Fruit fly (Drosophila melanogaster) whole organism, embryonic: ENCODE data around the gene Ubi-p63E.

ENCODE experiments used
- B-H2 ChIP-seq: fragments of 200-800 bp; sonication (Bioruptor generic); optimal IDR thresholded peaks from 2 replicates; lab custom pipeline; 2018; ENCODE audit warnings: missing biosample characterization, mild to moderate bottlenecking, missing genetic modification characterization
- BtbVII ChIP-seq: fragments of 200-800 bp; sonication (Bioruptor generic); optimal IDR thresholded peaks from 3 replicates; lab custom pipeline; 2017; ENCODE audit warnings: missing biosample characterization, mild to moderate bottlenecking, missing genetic modification characterization
- CG10462 ChIP-seq: fragments of 200-800 bp; sonication (Bioruptor generic); optimal IDR thresholded peaks from 2 replicates; lab custom pipeline; 2016; ENCODE audit warnings: missing biosample characterization, missing genetic modification characterization
- CG10543 ChIP-seq: fragments of 200-800 bp; sonication (Bioruptor generic); optimal IDR thresholded peaks from 3 replicates; lab custom pipeline; 2017; ENCODE audit warnings: missing biosample characterization, mild to moderate bottlenecking, missing genetic modification characterization, moderate library complexity
- CG11456 ChIP-seq: fragments of 200-800 bp; sonication (Bioruptor generic); IDR thresholded peaks from 3 replicates; pipeline ENCODE4 v1.3.6; 2022; ENCODE audit warnings: missing biosample characterization, missing genetic modification characterization
- CG12155 ChIP-seq: fragments of 200-800 bp; sonication (Bioruptor generic); optimal IDR thresholded peaks from 3 replicates; lab custom pipeline; 2016; ENCODE audit warnings: missing biosample characterization, missing genetic modification characterization
- CG12769 ChIP-seq: fragments of 200-800 bp; sonication (Bioruptor generic); optimal IDR thresholded peaks from 2 replicates; lab custom pipeline; 2019; ENCODE audit warnings: missing biosample characterization, mild to moderate bottlenecking, missing genetic modification characterization, moderate library complexity
- CG13287 ChIP-seq: fragments of 200-800 bp; sonication (Bioruptor generic); IDR thresholded peaks from 2 replicates; pipeline ENCODE4 v1.3.6; 2022; ENCODE audit warnings: missing biosample characterization, missing genetic modification characterization; ENCODE audit not compliant: partially characterized antibody
- CG13624 ChIP-seq: fragments of 200-800 bp; sonication (Bioruptor generic); optimal IDR thresholded peaks from 2 replicates; lab custom pipeline; 2016; ENCODE audit warnings: missing biosample characterization, missing genetic modification characterization
- CG1603 ChIP-seq: fragments of 200-800 bp; sonication (Bioruptor generic); optimal IDR thresholded peaks from 2 replicates; lab custom pipeline; 2019; ENCODE audit warnings: missing biosample characterization, mild to moderate bottlenecking, missing genetic modification characterization, moderate library complexity
- CG17612 ChIP-seq: fragments of 200-800 bp; sonication (Bioruptor generic); IDR thresholded peaks from 2 replicates; pipeline ENCODE4 v1.3.6; 2022; ENCODE audit warnings: missing biosample characterization, missing genetic modification characterization
- CG17912 ChIP-seq: fragments of 200-800 bp; sonication (Bioruptor generic); optimal IDR thresholded peaks from 2 replicates; lab custom pipeline; 2018; ENCODE audit warnings: missing biosample characterization, mild to moderate bottlenecking, missing genetic modification characterization
- CG2120 ChIP-seq: fragments of 200-800 bp; sonication (Bioruptor generic); optimal IDR thresholded peaks from 3 replicates; lab custom pipeline; 2016; ENCODE audit warnings: missing biosample characterization, missing genetic modification characterization
- CG31441 ChIP-seq: fragments of 200-800 bp; sonication (Bioruptor generic); IDR thresholded peaks from 2 replicates; pipeline ENCODE4 v1.3.6; 2022; ENCODE audit warnings: missing biosample characterization, missing genetic modification characterization
- CG32767 ChIP-seq: fragments of 200-800 bp; sonication (Bioruptor generic); IDR thresholded peaks from 2 replicates; pipeline ENCODE4 v1.3.6; 2022; ENCODE audit warnings: missing biosample characterization, missing genetic modification characterization
- CG43689 ChIP-seq: fragments of 200-800 bp; sonication (Bioruptor generic); IDR thresholded peaks from 2 replicates; pipeline ENCODE4 v1.3.6; 2022; ENCODE audit warnings: missing biosample characterization, missing genetic modification characterization
- CG4424 ChIP-seq: fragments of 200-800 bp; sonication (Bioruptor generic); optimal IDR thresholded peaks from 3 replicates; lab custom pipeline; 2016; ENCODE audit warnings: missing biosample characterization, missing genetic modification characterization
- CG6272 ChIP-seq: fragments of 200-800 bp; sonication (Bioruptor generic); IDR thresholded peaks from 2 replicates; pipeline ENCODE4 v1.3.6; 2022; ENCODE audit warnings: missing biosample characterization, missing genetic modification characterization
- CG6854 ChIP-seq: fragments of 200-800 bp; sonication (Bioruptor generic); optimal IDR thresholded peaks from 3 replicates; lab custom pipeline; 2017; ENCODE audit warnings: missing biosample characterization, mild to moderate bottlenecking, missing genetic modification characterization
- CTCF ChIP-seq: fragments of 200-800 bp; sonication (Bioruptor generic); optimal IDR thresholded peaks from 2 replicates; lab custom pipeline; 2017; ENCODE audit warnings: missing biosample characterization, mild to moderate bottlenecking, missing genetic modification characterization, moderate library complexity
- Chrac-16 ChIP-seq: fragments of 200-800 bp; sonication (Bioruptor generic); optimal IDR thresholded peaks from 3 replicates; lab custom pipeline; 2016; ENCODE audit warnings: missing biosample characterization, missing genetic modification characterization
- Deaf1 ChIP-seq: fragments of 200-800 bp; optimal IDR thresholded peaks from 3 replicates; lab custom pipeline; 2019; ENCODE audit warnings: missing biosample characterization, mild to moderate bottlenecking, missing genetic modification characterization, moderate library complexity
- Fer1 ChIP-seq: fragments of 200-800 bp; sonication (Bioruptor generic); optimal IDR thresholded peaks from 2 replicates; lab custom pipeline; 2017; ENCODE audit warnings: missing biosample characterization, mild to moderate bottlenecking, missing genetic modification characterization
- GATAe ChIP-seq: fragments of 200-800 bp; sonication (Bioruptor generic); conservative IDR thresholded peaks from 2 replicates; pipeline ENCODE4 v1.3.6; 2022; ENCODE audit warnings: missing biosample characterization, missing genetic modification characterization
- Hmr ChIP-seq: fragments of 200-800 bp; sonication (Bioruptor generic); optimal IDR thresholded peaks from 3 replicates; lab custom pipeline; 2017; ENCODE audit warnings: mild to moderate bottlenecking, missing biosample characterization, missing genetic modification reagents, missing genetic modification characterization
- Lim3 ChIP-seq: fragments of 200-800 bp; sonication (Bioruptor generic); IDR thresholded peaks from 2 replicates; pipeline ENCODE4 v1.3.6; 2022; ENCODE audit warnings: missing biosample characterization, missing genetic modification characterization
- MESR4 ChIP-seq: fragments of 200-800 bp; sonication (Bioruptor generic); optimal IDR thresholded peaks from 2 replicates; lab custom pipeline; 2018; ENCODE audit warnings: missing biosample characterization, mild to moderate bottlenecking, missing genetic modification characterization, moderate library complexity
- Mes4 ChIP-seq: fragments of 200-800 bp; sonication (Bioruptor generic); optimal IDR thresholded peaks from 2 replicates; lab custom pipeline; 2016; ENCODE audit warnings: missing biosample characterization, missing genetic modification characterization
- NK7.1 ChIP-seq: fragments of 200-800 bp; sonication (Bioruptor generic); optimal IDR thresholded peaks from 3 replicates; lab custom pipeline; 2016; ENCODE audit warnings: missing biosample characterization, missing genetic modification characterization
- Sox100B ChIP-seq: fragments of 200-800 bp; sonication (Bioruptor generic); optimal IDR thresholded peaks from 3 replicates; lab custom pipeline; 2018; ENCODE audit warnings: missing biosample characterization, mild to moderate bottlenecking, missing genetic modification characterization
- Sry-β ChIP-seq: fragments of 200-800 bp; sonication (Bioruptor generic); optimal IDR thresholded peaks from 2 replicates; lab custom pipeline; 2018; ENCODE audit warnings: missing biosample characterization, mild to moderate bottlenecking, missing genetic modification characterization, moderate library complexity
- Trl ChIP-seq, 3 experiments: fragments of >200 bp in 2 of 3; fragments of 200-800 bp in 1 of 3; sonication (Bioruptor generic) in 1 of 3; optimal IDR thresholded peaks; 2 replicates in 1 of 3; 3 replicates in 2 of 3; lab custom pipeline; 2016 to 2017; ENCODE audit warnings: missing biosample characterization in 1 of 3, missing genetic modification characterization in 1 of 3
- ab ChIP-seq: fragments of 200-800 bp; sonication (Bioruptor generic); optimal IDR thresholded peaks from 2 replicates; lab custom pipeline; 2016; ENCODE audit warnings: missing biosample characterization, missing genetic modification characterization
- amos ChIP-seq: fragments of 200-800 bp; sonication (Bioruptor generic); IDR thresholded peaks from 2 replicates; pipeline ENCODE4 v1.3.6; 2022; ENCODE audit warnings: missing biosample characterization, missing genetic modification characterization; ENCODE audit not compliant: partially characterized antibody
- chinmo ChIP-seq: fragments of 200-800 bp; sonication (Bioruptor generic); IDR thresholded peaks from 4 replicates; pipeline ENCODE4 v1.3.6; 2022; ENCODE audit warnings: missing biosample characterization, missing genetic modification characterization; ENCODE audit not compliant: partially characterized antibody
- esg ChIP-seq: fragments of 200-800 bp; sonication (Bioruptor generic); conservative IDR thresholded peaks from 2 replicates; pipeline ENCODE4 v1.3.6; 2022; ENCODE audit warnings: missing biosample characterization, missing genetic modification characterization
- fu2 ChIP-seq: fragments of 200-800 bp; sonication (Bioruptor generic); optimal IDR thresholded peaks from 2 replicates; lab custom pipeline; 2016; ENCODE audit warnings: missing biosample characterization, missing genetic modification characterization
- gro ChIP-seq: fragments of 200-800 bp; sonication (Bioruptor generic); optimal IDR thresholded peaks from 2 replicates; lab custom pipeline; 2016; ENCODE audit warnings: missing biosample characterization, missing genetic modification characterization
- gt ChIP-seq: fragments of 200-800 bp; sonication (Bioruptor generic); IDR thresholded peaks from 2 replicates; pipeline ENCODE4 v1.3.6; 2022; ENCODE audit warnings: missing biosample characterization, missing genetic modification characterization
- hbn ChIP-seq: fragments of 200-800 bp; sonication (Bioruptor generic); IDR thresholded peaks from 2 replicates; pipeline ENCODE4 v1.3.6; 2022; ENCODE audit warnings: missing biosample characterization, missing genetic modification characterization; ENCODE audit not compliant: partially characterized antibody
- knrl ChIP-seq: fragments of 200-800 bp; sonication (Bioruptor generic); IDR thresholded peaks from 3 replicates; pipeline ENCODE4 v1.3.6; 2022; ENCODE audit warnings: missing biosample characterization, missing genetic modification characterization; ENCODE audit not compliant: partially characterized antibody
- lab ChIP-seq: fragments of 200-800 bp; sonication (Bioruptor generic); optimal IDR thresholded peaks from 3 replicates; lab custom pipeline; 2017; ENCODE audit warnings: missing biosample characterization, missing genetic modification characterization, mild to moderate bottlenecking, moderate library complexity, missing genetic modification reagents
- lilli ChIP-seq: fragments of 200-800 bp; sonication (Bioruptor generic); optimal IDR thresholded peaks from 3 replicates; lab custom pipeline; 2016; ENCODE audit warnings: missing biosample characterization, missing genetic modification characterization
- pros ChIP-seq: fragments of 200-800 bp; sonication (Bioruptor generic); optimal IDR thresholded peaks from 3 replicates; lab custom pipeline; 2019; ENCODE audit warnings: missing biosample characterization, mild to moderate bottlenecking, missing genetic modification characterization, moderate library complexity
- pzg ChIP-seq: fragments of 200-800 bp; sonication (Bioruptor generic); optimal IDR thresholded peaks from 3 replicates; lab custom pipeline; 2018; ENCODE audit warnings: missing biosample characterization, mild to moderate bottlenecking, missing genetic modification characterization, moderate library complexity
- row ChIP-seq: fragments of 200-800 bp; sonication (Bioruptor generic); IDR thresholded peaks from 3 replicates; pipeline ENCODE4 v1.3.6; 2022; ENCODE audit warnings: missing biosample characterization, missing genetic modification characterization
- run ChIP-seq: fragments of 200-800 bp; sonication (Bioruptor generic); optimal IDR thresholded peaks from 3 replicates; lab custom pipeline; 2018; ENCODE audit warnings: missing biosample characterization, mild to moderate bottlenecking, missing genetic modification characterization
- sug ChIP-seq: fragments of 200-800 bp; optimal IDR thresholded peaks from 2 replicates; lab custom pipeline; 2019; ENCODE audit warnings: missing biosample characterization, mild to moderate bottlenecking, missing genetic modification characterization, moderate library complexity
- wdn ChIP-seq: fragments of 200-800 bp; sonication (Bioruptor generic); IDR thresholded peaks from 2 replicates; pipeline ENCODE4 v1.3.6; 2022; ENCODE audit warnings: missing biosample characterization, missing genetic modification characterization

Gene Ubi-p63E

dm6 chr3L:3928943-3929785, 26.2 kb upstream of the Ubi-p63E start (continued):
- no peak for TF ChIP-seq gt
- no peak for TF ChIP-seq CG10462 (GFP tag; lab: Kevin White, UChicago)
- TF ChIP-seq CG13624 (GFP tag; lab: Kevin White, UChicago) = no peak
- TF ChIP-seq chinmo (GFP tag; lab: Robert Waterston, UW) = peak; percentile 35; the same call in 1 of the 4 replicates
- TF ChIP-seq run (tag; lab: Kevin White, UChicago) = no peak
- no peak for TF ChIP-seq CG17912 (GFP tag; lab: Kevin White, UChicago)
- no peak for TF ChIP-seq hbn (GFP tag; lab: Robert Waterston, UW)
- TF ChIP-seq Chrac-16 = no peak
- TF ChIP-seq amos (GFP tag; lab: Robert Waterston, UW) = no peak
- peak; percentile 74 for TF ChIP-seq sug (tag; lab: Kevin White, UChicago)
- TF ChIP-seq Deaf1 = peak; percentile 7
- TF ChIP-seq Lim3 (GFP tag; lab: Robert Waterston, UW) = peak; percentile 72; the same call in 1 of the 2 replicates
- no peak for TF ChIP-seq knrl
- no peak for TF ChIP-seq wdn (GFP tag; lab: Robert Waterston, UW)
- TF ChIP-seq B-H2 (GFP tag; lab: Kevin White, UChicago) = peak; percentile 9
- peak; percentile 69 for TF ChIP-seq CG10543 (GFP tag; lab: Kevin White, UChicago)
- no peak for TF ChIP-seq CG1603
- no peak for TF ChIP-seq MESR4 (GFP tag; lab: Kevin White, UChicago)
- TF ChIP-seq ab (GFP tag; lab: Kevin White, UChicago) = no peak
- peak; percentile 9 for TF ChIP-seq Hmr (GFP tag; lab: Kevin White, UChicago)
- TF ChIP-seq BtbVII (GFP tag; lab: Kevin White, UChicago) = no peak
- no peak for TF ChIP-seq Sox100B (GFP tag; lab: Kevin White, UChicago)
- no peak for TF ChIP-seq CG17612 (GFP tag; lab: Robert Waterston, UW)
- no peak for TF ChIP-seq CG11456 (GFP tag; lab: Robert Waterston, UW)
- no peak for TF ChIP-seq CG32767 (GFP tag; lab: Robert Waterston, UW)
- TF ChIP-seq Sry-β (GFP tag; lab: Kevin White, UChicago) = no peak
- TF ChIP-seq lab (GFP tag; lab: Kevin White, UChicago) = peak; percentile 39
- TF ChIP-seq fu2 (GFP tag; lab: Kevin White, UChicago) = no peak
- TF ChIP-seq CG12769 = peak; percentile 37
- TF ChIP-seq CTCF = no peak
- TF ChIP-seq CG6272 = no peak
- no peak for TF ChIP-seq esg (GFP tag; lab: Robert Waterston, UW)
- no peak for TF ChIP-seq lilli (GFP tag; lab: Kevin White, UChicago)
- peak; percentile 93 for TF ChIP-seq GATAe (GFP tag; lab: Robert Waterston, UW)
- no peak for TF ChIP-seq CG31441
- peak; percentile 17 for TF ChIP-seq gro (GFP tag; lab: Kevin White, UChicago)
- no peak for TF ChIP-seq CG2120 (GFP tag; lab: Kevin White, UChicago)
- no peak for TF ChIP-seq pzg
- peak; percentile 29 for TF ChIP-seq Fer1 (GFP tag; lab: Kevin White, UChicago)
- TF ChIP-seq pros (GFP tag; lab: Kevin White, UChicago) = no peak
- TF ChIP-seq CG43689 = no peak
- no peak for TF ChIP-seq Trl (optimal IDR thresholded peaks at IDR 0.05; lab: Kevin White, UChicago)
- TF ChIP-seq Trl (GFP tag; optimal IDR thresholded peaks at IDR 0.05; lab: Kevin White, UChicago) = no peak
- no peak for TF ChIP-seq CG12155 (GFP tag; lab: Kevin White, UChicago)
- TF ChIP-seq CG6854 (GFP tag; lab: Kevin White, UChicago) = no peak
- no peak for TF ChIP-seq CG13287 (GFP tag; lab: Robert Waterston, UW)
- TF ChIP-seq CG4424 = no peak
- TF ChIP-seq row (GFP tag; lab: Robert Waterston, UW) = no peak
- no peak for TF ChIP-seq NK7.1 (GFP tag; lab: Kevin White, UChicago)
- TF ChIP-seq Mes4 (GFP tag; lab: Kevin White, UChicago) = no peak
